Fruit fly (Drosophila melanogaster): ENCODE measurements around the gene lost.
A peak's percentile ranks its signal among the peaks of the same experiment; 100 is the strongest.

lost gene

DNA sequence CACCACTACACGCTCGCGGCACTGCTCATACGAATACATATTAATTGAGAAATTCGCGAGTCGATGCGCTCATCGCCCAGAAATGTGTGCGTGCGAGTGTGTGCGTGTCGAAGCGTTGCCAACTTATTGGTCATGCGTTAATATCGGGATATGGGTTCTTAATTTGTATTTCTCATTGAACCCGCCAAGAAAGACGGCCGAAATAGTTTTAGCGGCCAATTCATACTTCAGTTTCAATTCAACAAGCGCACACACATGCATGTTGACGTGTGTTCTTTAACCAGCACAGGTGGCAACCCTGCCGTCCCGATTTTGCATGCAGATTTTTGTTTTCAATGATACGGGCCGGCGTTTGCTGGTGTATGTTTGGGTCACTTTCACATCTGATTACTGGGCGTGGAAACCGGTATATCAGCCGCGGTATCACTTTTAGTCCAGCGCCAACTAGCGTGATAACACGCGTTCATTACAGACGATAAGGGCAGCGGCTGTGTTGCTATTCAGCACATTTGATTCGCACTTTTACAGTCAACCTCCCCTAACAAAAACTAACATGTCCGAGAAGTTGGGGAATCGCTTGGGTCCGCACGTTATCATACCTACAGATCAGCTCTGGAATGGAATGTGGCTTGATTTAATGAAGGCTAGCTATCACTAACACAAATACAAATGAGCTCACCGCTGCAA, 973 bp downstream of the lost start (continued):
- TF ChIP-seq ttk (GFP tag; IDR thresholded peaks at IDR 0.05) (no peak), CG31224 (GFP tag; IDR thresholded peaks at IDR 0.05) (no peak), Sry-δ (GFP tag; optimal IDR thresholded peaks at IDR 0.05) (no peak), CG2120 (GFP tag; optimal IDR thresholded peaks at IDR 0.05) (peak; percentile 41), ci (GFP tag; IDR thresholded peaks at IDR 0.05) (peak; percentile 22; the same call in 1 of the 3 replicates), Hsf (GFP tag; optimal IDR thresholded peaks at IDR 0.05) (no peak), CG11504 (tag; optimal IDR thresholded peaks at IDR 0.05) (no peak), lov (optimal IDR thresholded peaks at IDR 0.05) (no peak), lov (GFP tag; IDR thresholded peaks at IDR 0.05) (0 out of 3 replicates have a peak, but pooled peaks have one; percentile 55), her (GFP tag; optimal IDR thresholded peaks at IDR 0.05) (no peak), Dll (GFP tag; IDR thresholded peaks at IDR 0.05; ENCODE audit: partially characterized antibody) (no peak), CG16779 (GFP tag; IDR thresholded peaks at IDR 0.05) (no peak), dimm (GFP tag; IDR thresholded peaks at IDR 0.05) (no peak), CG10979 (tag; optimal IDR thresholded peaks at IDR 0.05) (no peak), CG15269 (tag; optimal IDR thresholded peaks at IDR 0.05) (no peak), Hmr (GFP tag; optimal IDR thresholded peaks at IDR 0.05) (peak; percentile 45), z (GFP tag; IDR thresholded peaks at IDR 0.05) (no peak), CG16815 (GFP tag; optimal IDR thresholded peaks at IDR 0.05) (no peak), CG1832 (GFP tag; optimal IDR thresholded peaks at IDR 0.05) (no peak), twi (tag; optimal IDR thresholded peaks at IDR 0.05) (no peak), zen2 (GFP tag; IDR thresholded peaks at IDR 0.05; ENCODE audit: partially characterized antibody) (peak; percentile 45; the same call in 1 of the 3 replicates), sug (tag; optimal IDR thresholded peaks at IDR 0.05) (peak; percentile 65), Nf-YA (GFP tag; IDR thresholded peaks at IDR 0.05) (0 out of 2 replicates have a peak, but pooled peaks have one; percentile 13), Dip2 (GFP tag; IDR thresholded peaks at IDR 0.05) (no peak), ranshi (GFP tag; IDR thresholded peaks at IDR 0.05) (no peak), GATAe (GFP tag; conservative IDR thresholded peaks at IDR 0.05) (peak; percentile 54), dpn (GFP tag; optimal IDR thresholded peaks at IDR 0.05) (peak in 1 of 2 experiments; percentile 39), ftz-f1 (GFP tag; optimal IDR thresholded peaks at IDR 0.05) (no peak), rib (GFP tag; IDR thresholded peaks at IDR 0.05) (peak; percentile 88), CG10321 (GFP tag; IDR thresholded peaks at IDR 0.05) (no peak), Dref (GFP tag; IDR thresholded peaks at IDR 0.05) (no peak), dmrt99B (tag; optimal IDR thresholded peaks at IDR 0.05) (no peak), CG10543 (GFP tag; optimal IDR thresholded peaks at IDR 0.05) (peak; percentile 35), dmrt11E (tag; optimal IDR thresholded peaks at IDR 0.05) (no peak), sisA (GFP tag; IDR thresholded peaks at IDR 0.05) (no peak), slou (GFP tag; optimal IDR thresholded peaks at IDR 0.05) (no peak), Dad (GFP tag; optimal IDR thresholded peaks at IDR 0.05) (no peak), ATbp (GFP tag; optimal IDR thresholded peaks at IDR 0.05) (no peak), insv (GFP tag; optimal IDR thresholded peaks at IDR 0.05) (no peak), Med (GFP tag) (peak; percentile 86), Dek (tag; optimal IDR thresholded peaks at IDR 0.05) (no peak), tio (GFP tag; optimal IDR thresholded peaks at IDR 0.05) (no peak), CG2202 (tag; optimal IDR thresholded peaks at IDR 0.05) (no peak), nerfin-1 (tag; optimal IDR thresholded peaks at IDR 0.05) (no peak), TFAM (GFP tag; optimal IDR thresholded peaks at IDR 0.05) (no peak), cato (GFP tag; optimal IDR thresholded peaks at IDR 0.05; ENCODE audit: borderline replicate concordance) (no peak), CG12155 (GFP tag; optimal IDR thresholded peaks at IDR 0.05) (peak; percentile 8), CG3838 (GFP tag; optimal IDR thresholded peaks at IDR 0.05) (no peak), Ets97D (GFP tag; optimal IDR thresholded peaks at IDR 0.05) (no peak), peb (GFP tag; IDR thresholded peaks at IDR 0.05) (no peak)

All from whole organism, embryonic.